Fruit fly (Drosophila melanogaster) whole organism, embryonic: ENCODE measurements around the gene mof.

Experiments
- CG17802 ChIP-seq: fragments of 200-800 bp; sonication (Bioruptor generic); optimal IDR thresholded peaks from 2 replicates; lab custom pipeline; 2018; ENCODE audit warnings: missing biosample characterization, mild to moderate bottlenecking, missing genetic modification characterization, moderate library complexity
- eyg ChIP-seq: fragments of 200-800 bp; sonication (Bioruptor generic); optimal IDR thresholded peaks from 3 replicates; lab custom pipeline; 2016; ENCODE audit warnings: missing biosample characterization, missing genetic modification characterization
- lab ChIP-seq: fragments of 200-800 bp; sonication (Bioruptor generic); optimal IDR thresholded peaks from 3 replicates; lab custom pipeline; 2017; ENCODE audit warnings: missing biosample characterization, missing genetic modification characterization, mild to moderate bottlenecking, moderate library complexity, missing genetic modification reagents
- trem ChIP-seq: fragments of 200-800 bp; optimal IDR thresholded peaks from 3 replicates; lab custom pipeline; 2019; ENCODE audit warnings: missing biosample characterization, mild to moderate bottlenecking, missing genetic modification characterization, moderate library complexity

- no peak for TF ChIP-seq CG17802 (tag; lab: Kevin White, UChicago)
- TF ChIP-seq trem: no peak
- TF ChIP-seq eyg: no peak
- TF ChIP-seq lab (GFP tag; lab: Kevin White, UChicago): no peak
Measured at dm6 chrX:5853461-5853860, 23.2 kb downstream of the mof start, which contains the start of gene CG43136.
